Fruit fly (Drosophila melanogaster) whole organism, embryonic: Measurements from ENCODE around the gene CG7879.

Experiments
- Ada2b ChIP-seq: fragments of 200-800 bp; sonication (Bioruptor generic); IDR thresholded peaks from 2 replicates; pipeline ENCODE4 v1.3.6; 2022; ENCODE audit warnings: missing biosample characterization, missing genetic modification characterization
- BEAF-32 ChIP-seq: fragments of 200-800 bp; sonication (Bioruptor generic); optimal IDR thresholded peaks from 3 replicates; lab custom pipeline; 2017; ENCODE audit warnings: missing biosample characterization, missing genetic modification characterization, mild to moderate bottlenecking, moderate library complexity, missing genetic modification reagents
- CG10321 ChIP-seq: fragments of 200-800 bp; sonication (Bioruptor generic); IDR thresholded peaks from 2 replicates; pipeline ENCODE4 v1.3.6; 2022; ENCODE audit warnings: missing biosample characterization, missing genetic modification characterization
- CG10462 ChIP-seq: fragments of 200-800 bp; sonication (Bioruptor generic); optimal IDR thresholded peaks from 2 replicates; lab custom pipeline; 2016; ENCODE audit warnings: missing biosample characterization, missing genetic modification characterization
- CG10565 ChIP-seq: fragments of 200-800 bp; sonication (Bioruptor generic); optimal IDR thresholded peaks from 3 replicates; lab custom pipeline; 2016; ENCODE audit warnings: missing biosample characterization, mild to moderate bottlenecking, missing genetic modification characterization
- CG11093 ChIP-seq: fragments of 200-800 bp; sonication (Bioruptor generic); IDR thresholded peaks from 3 replicates; pipeline ENCODE4 v1.3.6; 2022; ENCODE audit warnings: missing biosample characterization, missing genetic modification characterization
- CG12155 ChIP-seq: fragments of 200-800 bp; sonication (Bioruptor generic); optimal IDR thresholded peaks from 3 replicates; lab custom pipeline; 2016; ENCODE audit warnings: missing biosample characterization, missing genetic modification characterization
- CG15011 ChIP-seq: fragments of 200-800 bp; sonication (Bioruptor generic); optimal IDR thresholded peaks from 3 replicates; lab custom pipeline; 2018; ENCODE audit warnings: missing biosample characterization, mild to moderate bottlenecking, missing genetic modification characterization
- CG16863 ChIP-seq: fragments of 200-800 bp; sonication (Bioruptor generic); optimal IDR thresholded peaks from 3 replicates; lab custom pipeline; 2016; ENCODE audit warnings: missing biosample characterization, missing genetic modification characterization
- CG17328 ChIP-seq: fragments of 200-800 bp; sonication (Bioruptor generic); IDR thresholded peaks from 2 replicates; pipeline ENCODE4 v1.3.6; 2022; ENCODE audit warnings: missing biosample characterization, missing genetic modification characterization
- CG18764 ChIP-seq: fragments of 200-800 bp; sonication (Bioruptor generic); optimal IDR thresholded peaks from 3 replicates; lab custom pipeline; 2016; ENCODE audit warnings: missing biosample characterization, missing genetic modification characterization
- CG2889 ChIP-seq: fragments of 200-800 bp; sonication (Bioruptor generic); IDR thresholded peaks from 3 replicates; pipeline ENCODE4 v1.3.6; 2022; ENCODE audit warnings: missing biosample characterization, missing genetic modification characterization
- CG30020 ChIP-seq: fragments of 200-800 bp; optimal IDR thresholded peaks from 2 replicates; lab custom pipeline; 2019; ENCODE audit warnings: missing biosample characterization, mild to moderate bottlenecking, missing genetic modification characterization, moderate library complexity
- CG3065 ChIP-seq: fragments of 200-800 bp; sonication (Bioruptor generic); optimal IDR thresholded peaks from 2 replicates; lab custom pipeline; 2016; ENCODE audit warnings: missing biosample characterization, missing genetic modification characterization
- CG4730 ChIP-seq: fragments of 200-800 bp; sonication (Bioruptor generic); IDR thresholded peaks from 2 replicates; pipeline ENCODE4 v1.3.6; 2022; ENCODE audit warnings: missing biosample characterization, missing genetic modification characterization
- CG4820 ChIP-seq: fragments of 200-800 bp; sonication (Bioruptor generic); optimal IDR thresholded peaks from 3 replicates; lab custom pipeline; 2016; ENCODE audit warnings: missing biosample characterization, missing genetic modification characterization
- CG6175 ChIP-seq: fragments of 200-800 bp; sonication (Bioruptor generic); IDR thresholded peaks from 3 replicates; pipeline ENCODE4 v1.3.6; 2022; ENCODE audit warnings: missing biosample characterization, missing genetic modification characterization
- CG7963 ChIP-seq: fragments of 200-800 bp; sonication (Bioruptor generic); IDR thresholded peaks from 3 replicates; pipeline ENCODE4 v1.3.6; 2022; ENCODE audit warnings: missing biosample characterization, missing genetic modification characterization; ENCODE audit not compliant: partially characterized antibody
- CG7987 ChIP-seq: fragments of 200-800 bp; sonication (Bioruptor generic); optimal IDR thresholded peaks from 2 replicates; lab custom pipeline; 2018; ENCODE audit warnings: missing biosample characterization, mild to moderate bottlenecking, missing genetic modification characterization, moderate library complexity
- CG8478 ChIP-seq: fragments of >200 bp; optimal IDR thresholded peaks from 2 replicates; lab custom pipeline; 2018
- CG9932 ChIP-seq: fragments of 200-800 bp; sonication (Bioruptor generic); IDR thresholded peaks from 2 replicates; pipeline ENCODE4 v1.3.6; 2022; ENCODE audit warnings: missing biosample characterization, missing genetic modification characterization
- CrebB ChIP-seq: fragments of 200-800 bp; sonication (Bioruptor generic); optimal IDR thresholded peaks from 3 replicates; lab custom pipeline; 2018; ENCODE audit warnings: missing biosample characterization, mild to moderate bottlenecking, missing genetic modification characterization
- D19A ChIP-seq: fragments of 200-800 bp; optimal IDR thresholded peaks from 3 replicates; lab custom pipeline; 2019; ENCODE audit warnings: missing biosample characterization, mild to moderate bottlenecking, missing genetic modification characterization, moderate library complexity
- Doc3 ChIP-seq: fragments of 200-800 bp; sonication (Bioruptor generic); IDR thresholded peaks from 3 replicates; pipeline ENCODE4 v1.3.6; 2022; ENCODE audit warnings: missing biosample characterization, missing genetic modification characterization; ENCODE audit not compliant: partially characterized antibody
- Fer1 ChIP-seq: fragments of 200-800 bp; sonication (Bioruptor generic); optimal IDR thresholded peaks from 2 replicates; lab custom pipeline; 2017; ENCODE audit warnings: missing biosample characterization, mild to moderate bottlenecking, missing genetic modification characterization
- Lpt ChIP-seq: fragments of >200 bp; optimal IDR thresholded peaks from 2 replicates; lab custom pipeline; 2018; ENCODE audit warnings: missing biosample characterization, missing genetic modification characterization
- Nf-YC ChIP-seq: fragments of 200-800 bp; optimal IDR thresholded peaks from 3 replicates; lab custom pipeline; 2019; ENCODE audit warnings: missing biosample characterization, mild to moderate bottlenecking, missing genetic modification characterization, moderate library complexity
- Poxn ChIP-seq: fragments of 200-800 bp; sonication (Bioruptor generic); IDR thresholded peaks from 2 replicates; pipeline ENCODE4 v1.3.6; 2022; ENCODE audit warnings: missing biosample characterization, missing genetic modification characterization
- Spps ChIP-seq: fragments of 200-800 bp; sonication (Bioruptor generic); optimal IDR thresholded peaks from 2 replicates; lab custom pipeline; 2018; ENCODE audit warnings: missing biosample characterization, mild to moderate bottlenecking, missing genetic modification characterization
- Vsx1 ChIP-seq: fragments of 200-800 bp; sonication (Bioruptor generic); optimal IDR thresholded peaks from 2 replicates; lab custom pipeline; 2017; ENCODE audit warnings: missing biosample characterization, mild to moderate bottlenecking, missing genetic modification characterization, missing genetic modification reagents
- ab ChIP-seq: fragments of 200-800 bp; sonication (Bioruptor generic); optimal IDR thresholded peaks from 2 replicates; lab custom pipeline; 2016; ENCODE audit warnings: missing biosample characterization, missing genetic modification characterization
- abd-A ChIP-seq: fragments of 200-800 bp; sonication (Bioruptor generic); optimal IDR thresholded peaks from 3 replicates; lab custom pipeline; 2019; ENCODE audit warnings: missing biosample characterization, mild to moderate bottlenecking, missing genetic modification characterization, moderate library complexity
- ash1 ChIP-seq: fragments of 200-800 bp; sonication (Bioruptor generic); optimal IDR thresholded peaks from 2 replicates; lab custom pipeline; 2018; ENCODE audit warnings: missing biosample characterization, mild to moderate bottlenecking, missing genetic modification characterization
- bab2 ChIP-seq: fragments of 200-800 bp; sonication (Bioruptor generic); optimal IDR thresholded peaks from 2 replicates; lab custom pipeline; 2016; ENCODE audit warnings: missing biosample characterization, missing genetic modification characterization
- bsh ChIP-seq, 2 experiments: fragments of 200-800 bp; sonication (Bioruptor generic); optimal IDR thresholded peaks; 2 replicates each; lab custom pipeline; 2017 to 2018; ENCODE audit warnings: mild to moderate bottlenecking in 2 of 2, missing biosample characterization in 2 of 2, missing genetic modification characterization in 2 of 2, moderate library complexity in 1 of 2
- ems ChIP-seq: fragments of 200-800 bp; sonication (Bioruptor generic); optimal IDR thresholded peaks from 3 replicates; lab custom pipeline; 2016; ENCODE audit warnings: missing biosample characterization, missing genetic modification characterization
- esg ChIP-seq: fragments of 200-800 bp; sonication (Bioruptor generic); conservative IDR thresholded peaks from 2 replicates; pipeline ENCODE4 v1.3.6; 2022; ENCODE audit warnings: missing biosample characterization, missing genetic modification characterization
- ind ChIP-seq: fragments of 200-800 bp; sonication (Bioruptor generic); optimal IDR thresholded peaks from 3 replicates; lab custom pipeline; 2016; ENCODE audit warnings: missing biosample characterization, missing genetic modification characterization
- lola ChIP-seq, 3 experiments: fragments of >200 bp in 2 of 3; fragments of 200-800 bp in 1 of 3; sonication (Bioruptor generic) in 1 of 3; optimal IDR thresholded peaks; 2 replicates each; lab custom pipeline; 2017 to 2019; ENCODE audit warnings: missing biosample characterization in 3 of 3, missing genetic modification characterization in 3 of 3, mild to moderate bottlenecking in 1 of 3, moderate library complexity in 1 of 3
- lov ChIP-seq, 2 experiments: fragments of 200-800 bp in 1 of 2; fragments of >200 bp in 1 of 2; sonication (Bioruptor generic) in 1 of 2; IDR thresholded peaks in 1 of 2; optimal IDR thresholded peaks in 1 of 2; 2 replicates in 1 of 2; 3 replicates in 1 of 2; pipeline versions ENCODE4 v1.3.6 to Lab custom; 2017 to 2022; ENCODE audit warnings: missing biosample characterization in 1 of 2, missing genetic modification characterization in 1 of 2
- maf-S ChIP-seq: fragments of 200-800 bp; sonication (Bioruptor generic); optimal IDR thresholded peaks from 2 replicates; lab custom pipeline; 2016; ENCODE audit warnings: missing biosample characterization, missing genetic modification characterization
- mirr ChIP-seq: fragments of 200-800 bp; sonication (Bioruptor generic); optimal IDR thresholded peaks from 3 replicates; lab custom pipeline; 2018; ENCODE audit warnings: missing biosample characterization, mild to moderate bottlenecking, missing genetic modification characterization
- nerfin-2 ChIP-seq: fragments of 200-800 bp; sonication (Bioruptor generic); IDR thresholded peaks from 2 replicates; pipeline ENCODE4 v1.3.6; 2022; ENCODE audit warnings: missing biosample characterization, missing genetic modification characterization; ENCODE audit not compliant: partially characterized antibody
- pho ChIP-seq: fragments of 200-800 bp; sonication (Bioruptor generic); optimal IDR thresholded peaks from 2 replicates; lab custom pipeline; 2016; ENCODE audit warnings: missing biosample characterization, missing genetic modification characterization
- row ChIP-seq: fragments of 200-800 bp; sonication (Bioruptor generic); IDR thresholded peaks from 3 replicates; pipeline ENCODE4 v1.3.6; 2022; ENCODE audit warnings: missing biosample characterization, missing genetic modification characterization
- sc ChIP-seq, 3 experiments: fragments of >200 bp in 2 of 3; fragments of 200-800 bp in 1 of 3; sonication (Bioruptor generic) in 1 of 3; optimal IDR thresholded peaks; 2 replicates in 2 of 3; 3 replicates in 1 of 3; lab custom pipeline; 2017; ENCODE audit warnings: mild to moderate bottlenecking in 1 of 3, missing biosample characterization in 1 of 3, missing genetic modification characterization in 1 of 3, missing genetic modification reagents in 1 of 3
- unpg ChIP-seq: fragments of 200-800 bp; sonication (Bioruptor generic); optimal IDR thresholded peaks from 3 replicates; lab custom pipeline; 2018; ENCODE audit warnings: missing biosample characterization, mild to moderate bottlenecking, missing genetic modification characterization, moderate library complexity

CG7879 gene

dm6 chr3L:1536487-1537337 is 31.7 kb downstream of the CG7879 start, which contains the start of the genes CG12091 and pns (continued):
- TF ChIP-seq CG15011: no peak
- TF ChIP-seq CG30020 (tag; lab: Kevin White, UChicago): peak; percentile 80
- peak; percentile 61 for TF ChIP-seq unpg
- TF ChIP-seq ems (GFP tag; lab: Kevin White, UChicago): peak; percentile 71
- 0 out of 2 replicates have a peak, but pooled peaks have one; percentile 53 for TF ChIP-seq nerfin-2 (GFP tag; lab: Robert Waterston, UW)
- TF ChIP-seq Vsx1: no peak
- peak; percentile 89 for TF ChIP-seq row (GFP tag; lab: Robert Waterston, UW)
- TF ChIP-seq abd-A (tag; lab: Kevin White, UChicago): peak; percentile 89
- peak; percentile 78 for TF ChIP-seq bab2 (GFP tag; lab: Kevin White, UChicago)
- TF ChIP-seq CG12155: peak; percentile 72
- peak; percentile 25; the same call in 1 of the 2 replicates for TF ChIP-seq CG10321 (GFP tag; lab: Robert Waterston, UW)
- TF ChIP-seq CG8478 (lab: Kevin White, UChicago): no peak
- no peak for TF ChIP-seq CG6175 (GFP tag; lab: Robert Waterston, UW)
- TF ChIP-seq pho (GFP tag; lab: Kevin White, UChicago): peak; percentile 66
- peak; percentile 62 for TF ChIP-seq CrebB (tag; lab: Kevin White, UChicago)
- peak; percentile 76; the same call in 1 of the 2 replicates for TF ChIP-seq CG17328
- TF ChIP-seq Spps (tag; lab: Kevin White, UChicago): peak; percentile 9
- no peak for TF ChIP-seq CG11093 (GFP tag; lab: Robert Waterston, UW)
- no peak for TF ChIP-seq ab
- peak; percentile 56 for TF ChIP-seq CG18764
- TF ChIP-seq Lpt (GFP tag; lab: Kevin White, UChicago): no peak
- TF ChIP-seq BEAF-32 (GFP tag; lab: Kevin White, UChicago): peak; percentile 44
- peak; percentile 61 for TF ChIP-seq esg (GFP tag; lab: Robert Waterston, UW)
- TF ChIP-seq Doc3 (GFP tag; lab: Robert Waterston, UW): no peak
- TF ChIP-seq Ada2b: peak; percentile 11; the same call in 1 of the 2 replicates
- peak; percentile 69 for TF ChIP-seq Nf-YC (tag; lab: Kevin White, UChicago)
- peak; percentile 60 for TF ChIP-seq Fer1 (GFP tag; lab: Kevin White, UChicago)
- TF ChIP-seq CG9932 (GFP tag; lab: Robert Waterston, UW): peak; percentile 77
- TF ChIP-seq ash1: no peak
- no peak for TF ChIP-seq CG7963
- peak; percentile 70 for TF ChIP-seq CG10462
- TF ChIP-seq maf-S: peak; percentile 20
- peak; percentile 18 for TF ChIP-seq CG10565 (GFP tag; lab: Kevin White, UChicago)
- peak; percentile 60 for TF ChIP-seq CG4820
- peak; percentile 43 for TF ChIP-seq CG7987 (GFP tag; lab: Kevin White, UChicago)
- no peak for TF ChIP-seq lov (optimal IDR thresholded peaks at IDR 0.05; lab: Kevin White, UChicago)
- TF ChIP-seq lov (GFP tag; IDR thresholded peaks at IDR 0.05; lab: Robert Waterston, UW): no peak
- peak; percentile 54 for TF ChIP-seq CG16863 (GFP tag; lab: Kevin White, UChicago)
- TF ChIP-seq CG3065 (GFP tag; lab: Kevin White, UChicago): peak; percentile 35
- TF ChIP-seq bsh (GFP tag; optimal IDR thresholded peaks at IDR 0.05; lab: Kevin White, UChicago): peak in 1 of 2 experiments; percentile 56
- TF ChIP-seq ind (GFP tag; lab: Kevin White, UChicago): peak; percentile 72
- TF ChIP-seq CG4730 (GFP tag; lab: Robert Waterston, UW): peak; percentile 39; the same call in 1 of the 2 replicates
- no peak for TF ChIP-seq sc (optimal IDR thresholded peaks at IDR 0.05; lab: Kevin White, UChicago)
- no peak for TF ChIP-seq sc (GFP tag; optimal IDR thresholded peaks at IDR 0.05; lab: Kevin White, UChicago)
- peak in 1 of 3 experiments; percentile 60 for TF ChIP-seq lola (GFP tag; optimal IDR thresholded peaks at IDR 0.05; lab: Kevin White, UChicago)
- TF ChIP-seq mirr (GFP tag; lab: Kevin White, UChicago): no peak
- TF ChIP-seq Poxn (GFP tag; lab: Robert Waterston, UW): no peak
- TF ChIP-seq CG2889 (GFP tag; lab: Robert Waterston, UW): peak; percentile 60; the same call in 2 of the 3 replicates
- TF ChIP-seq D19A: peak; percentile 27
